Worm (Caenorhabditis elegans): ENCODE results near the gene Y111B2A.2.

DNA sequence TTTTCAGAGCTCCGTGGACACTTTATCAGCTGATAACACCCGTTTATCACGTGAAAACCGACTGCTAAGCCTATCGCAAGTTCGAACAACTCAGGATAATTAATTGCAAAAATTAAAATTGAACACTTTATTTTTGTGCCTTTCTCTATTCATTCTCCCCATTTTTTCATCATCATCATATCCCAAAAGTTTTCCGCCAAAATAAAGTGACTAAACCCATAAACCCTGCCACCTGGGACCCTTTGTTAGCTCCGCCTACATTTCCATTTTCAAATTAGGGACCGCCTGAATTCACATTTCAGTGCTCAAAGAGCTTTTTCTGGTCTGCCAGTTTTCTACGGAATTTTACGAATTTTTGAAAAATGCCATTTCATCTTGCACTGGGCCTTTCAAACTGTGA is 11.5 kb upstream of the Y111B2A.2 start, which contains the start of gene arrd-16:
- no peak for TF ChIP-seq ceh-24 (tag; optimal IDR thresholded peaks at IDR 0.05)
- TF ChIP-seq ama-1 (optimal IDR thresholded peaks at IDR 0.05), result no peak
- TF ChIP-seq fkh-10 (GFP tag; optimal IDR thresholded peaks at IDR 0.05), result no peak
- TF ChIP-seq unc-55 (GFP tag; optimal IDR thresholded peaks at IDR 0.05), result no peak
- no peak for TF ChIP-seq tbx-2 (tag; optimal IDR thresholded peaks at IDR 0.05)
- TF ChIP-seq ceh-34 (tag; optimal IDR thresholded peaks at IDR 0.05), result no peak
- TF ChIP-seq tbx-7 (tag; optimal IDR thresholded peaks at IDR 0.05), result no peak
- TF ChIP-seq pha-4 (tag; optimal IDR thresholded peaks at IDR 0.05), result no peak
- TF ChIP-seq ets-4 (tag; optimal IDR thresholded peaks at IDR 0.05), result no peak
- no peak for TF ChIP-seq hlh-6 (tag; optimal IDR thresholded peaks at IDR 0.05)
- TF ChIP-seq dve-1 (tag; optimal IDR thresholded peaks at IDR 0.05), result no peak
- no peak for TF ChIP-seq madf-2 (tag; optimal IDR thresholded peaks at IDR 0.05)
- TF ChIP-seq ceh-9 (tag; optimal IDR thresholded peaks at IDR 0.05), result no peak
